Fruit fly (Drosophila melanogaster): ENCODE results near the gene CG13078.
A peak's percentile ranks its signal among the peaks of the same experiment; 100 is the strongest.

The CG13078 gene

DNA sequence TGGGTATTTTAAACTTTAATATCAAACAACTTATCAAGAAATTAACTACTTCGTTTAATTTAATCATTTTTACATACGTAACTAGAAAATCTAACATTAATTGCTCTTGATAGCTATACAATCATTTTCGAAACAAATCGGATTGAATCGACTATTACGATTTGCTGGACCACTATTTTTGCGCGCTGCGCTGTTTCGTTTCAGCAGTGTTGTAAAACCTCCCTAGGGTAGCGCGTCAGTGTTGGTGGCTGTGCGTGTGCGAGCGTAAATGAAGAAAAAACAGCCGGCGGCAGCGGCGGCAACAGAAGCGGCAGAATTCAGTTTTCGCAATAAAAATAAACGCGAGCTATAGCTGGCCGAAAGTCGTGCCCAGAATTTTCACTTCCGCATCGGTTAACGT is 30.5 kb upstream of the CG13078 start, which contains the start of gene CG33116 (continued):
- TF ChIP-seq eyg (GFP tag; optimal IDR thresholded peaks at IDR 0.05) (peak; percentile 47), CG2889 (GFP tag; IDR thresholded peaks at IDR 0.05) (peak; percentile 64; the same call in 1 of the 3 replicates), HLH54F (GFP tag; optimal IDR thresholded peaks at IDR 0.05) (peak; percentile 92), fd3F (GFP tag; optimal IDR thresholded peaks at IDR 0.05) (peak; percentile 10), Hmx (GFP tag; optimal IDR thresholded peaks at IDR 0.05) (peak; percentile 54), gcm2 (GFP tag; optimal IDR thresholded peaks at IDR 0.05) (peak; percentile 54), NfI (GFP tag; optimal IDR thresholded peaks at IDR 0.05) (peak; percentile 87), CG11085 (GFP tag; IDR thresholded peaks at IDR 0.05) (peak; percentile 71; the same call in 1 of the 2 replicates), CG32767 (GFP tag; IDR thresholded peaks at IDR 0.05) (0 out of 2 replicates have a peak, but pooled peaks have one; percentile 54), CG33213 (GFP tag; optimal IDR thresholded peaks at IDR 0.05) (peak; percentile 83), gce (GFP tag; IDR thresholded peaks at IDR 0.05) (peak; percentile 27; the same call in 1 of the 3 replicates), Ravus (GFP tag; IDR thresholded peaks at IDR 0.05) (peak; percentile 10; the same call in 1 of the 2 replicates), CG8765 (GFP tag; IDR thresholded peaks at IDR 0.05) (peak; percentile 42; the same call in 1 of the 2 replicates), hbn (GFP tag; IDR thresholded peaks at IDR 0.05; ENCODE audit: partially characterized antibody) (peak; percentile 42; the same call in 1 of the 2 replicates), Poxn (GFP tag; IDR thresholded peaks at IDR 0.05) (no peak), CG3407 (GFP tag; optimal IDR thresholded peaks at IDR 0.05) (peak; percentile 66), Hsf (GFP tag; optimal IDR thresholded peaks at IDR 0.05) (peak; percentile 87), CG10366 (GFP tag; IDR thresholded peaks at IDR 0.05) (peak; percentile 70), gem (tag; optimal IDR thresholded peaks at IDR 0.05) (peak; percentile 85), sisA (GFP tag; IDR thresholded peaks at IDR 0.05) (peak; percentile 63), disco-r (GFP tag; optimal IDR thresholded peaks at IDR 0.05) (peak; percentile 66), Blimp-1 (GFP tag; optimal IDR thresholded peaks at IDR 0.05) (peak; percentile 72), Dbx (GFP tag; IDR thresholded peaks at IDR 0.05) (peak; percentile 77; the same call in 2 of the 3 replicates), Sox102F (GFP tag; optimal IDR thresholded peaks at IDR 0.05) (peak; percentile 76), crol (GFP tag; IDR thresholded peaks at IDR 0.05) (no peak), Deaf1 (tag; optimal IDR thresholded peaks at IDR 0.05) (peak; percentile 42), Gug (GFP tag; IDR thresholded peaks at IDR 0.05) (peak; percentile 72), z (GFP tag; IDR thresholded peaks at IDR 0.05) (no peak), Dip2 (GFP tag; IDR thresholded peaks at IDR 0.05) (no peak), Sry-β (GFP tag; optimal IDR thresholded peaks at IDR 0.05) (peak; percentile 49), CG4854 (GFP tag; optimal IDR thresholded peaks at IDR 0.05) (peak; percentile 70), Max (GFP tag; optimal IDR thresholded peaks at IDR 0.05) (peak; percentile 80), CG16815 (GFP tag; optimal IDR thresholded peaks at IDR 0.05) (peak; percentile 61), CG12071 (GFP tag; optimal IDR thresholded peaks at IDR 0.05) (peak; percentile 79), Oaz (GFP tag; IDR thresholded peaks at IDR 0.05) (peak; percentile 56; the same call in 1 of the 2 replicates), CG10431 (GFP tag; optimal IDR thresholded peaks at IDR 0.05) (peak; percentile 45), Vsx1 (GFP tag; optimal IDR thresholded peaks at IDR 0.05) (peak; percentile 38), CG4424 (GFP tag; optimal IDR thresholded peaks at IDR 0.05) (peak; percentile 86), Kr (GFP tag; optimal IDR thresholded peaks at IDR 0.05) (no peak), Elba2 (GFP tag; optimal IDR thresholded peaks at IDR 0.05) (peak; percentile 12), slbo (GFP tag; IDR thresholded peaks at IDR 0.05) (peak; percentile 84), pros (GFP tag; optimal IDR thresholded peaks at IDR 0.05) (no peak), ham (GFP tag; IDR thresholded peaks at IDR 0.05) (no peak), CG7963 (GFP tag; IDR thresholded peaks at IDR 0.05; ENCODE audit: partially characterized antibody) (no peak), Taf1 (GFP tag; IDR thresholded peaks at IDR 0.05) (peak; percentile 23; the same call in 1 of the 2 replicates), chinmo (GFP tag; IDR thresholded peaks at IDR 0.05; ENCODE audit: partially characterized antibody) (0 out of 4 replicates have a peak, but pooled peaks have one; percentile 46), CG15269 (tag; optimal IDR thresholded peaks at IDR 0.05) (peak; percentile 80), CG15073 (GFP tag; optimal IDR thresholded peaks at IDR 0.05) (no peak), CG8089 (GFP tag; optimal IDR thresholded peaks at IDR 0.05) (peak; percentile 68), CG4730 (GFP tag; IDR thresholded peaks at IDR 0.05) (peak; percentile 55), chm (GFP tag; IDR thresholded peaks at IDR 0.05) (peak; percentile 86)
